Worm (Caenorhabditis elegans) whole organism, L4 larva: ENCODE results near the gene sym-1.

Source experiments
- Y75B8A.6 ChIP-seq: fragments of 200-800 bp; sonication (Bioruptor generic); IDR thresholded peaks from 2 replicates; pipeline ENCODE4 v1.3.6; 2022; ENCODE audit warnings: missing genetic modification reagents, missing genetic modification characterization, missing compliant biosample characterization
- aha-1 ChIP-seq: fragments of 150-350 bp; peaks from one replicate; lab custom pipeline; 2014; ENCODE audit warnings: missing biosample characterization, missing genetic modification characterization
- aly-2 ChIP-seq: sonication (generic microtip); optimal IDR thresholded peaks from 2 replicates; lab custom pipeline; 2018; ENCODE audit warnings: missing biosample characterization, missing genetic modification characterization
- ceh-20 ChIP-seq: fragments of 200-800 bp; sonication (Bioruptor generic); IDR thresholded peaks from 2 replicates; pipeline ENCODE4 v1.3.6; 2022; ENCODE audit warnings: missing genetic modification reagents, missing genetic modification characterization, missing compliant biosample characterization
- daf-16 ChIP-seq, 3 experiments: sonication (generic microtip); optimal IDR thresholded peaks; 2 replicates each; lab custom pipeline; 2016 to 2017; ENCODE audit warnings: missing genetic modification characterization in 3 of 3, missing genetic modification reagents in 3 of 3, mild to moderate bottlenecking in 2 of 3, missing compliant biosample characterization in 2 of 3, missing biosample characterization in 1 of 3, moderate library complexity in 1 of 3
- daf-8 ChIP-seq: fragments of 200-800 bp; sonication (Bioruptor generic); IDR thresholded peaks from 2 replicates; pipeline ENCODE4 v1.3.6; 2022; ENCODE audit warnings: missing genetic modification characterization, missing compliant biosample characterization
- dmd-6 ChIP-seq: fragments of 200-800 bp; sonication (Bioruptor generic); IDR thresholded peaks from 2 replicates; pipeline ENCODE4 v1.3.6; 2022; ENCODE audit warnings: missing genetic modification reagents, missing genetic modification characterization, missing compliant biosample characterization
- fkh-10 ChIP-seq: fragments of 150-350 bp; optimal IDR thresholded peaks from 2 replicates; lab custom pipeline; 2014; ENCODE audit warnings: missing biosample characterization, missing genetic modification reagents, missing genetic modification characterization
- hlh-30 ChIP-seq: sonication (generic microtip); optimal IDR thresholded peaks from 2 replicates; lab custom pipeline; 2017; ENCODE audit warnings: antibody characterized with exemption, mild to moderate bottlenecking, missing genetic modification characterization, missing compliant biosample characterization; ENCODE audit not compliant: insufficient read depth
- hmg-1.1 ChIP-seq: fragments of 200-800 bp; sonication (Bioruptor generic); IDR thresholded peaks from 2 replicates; pipeline ENCODE4 v1.3.6; 2022; ENCODE audit warnings: missing genetic modification reagents, missing genetic modification characterization, missing compliant biosample characterization
- lin-15B ChIP-seq: fragments of 150-350 bp; sonication (generic microtip); optimal IDR thresholded peaks from 3 replicates; lab custom pipeline; 2014; ENCODE audit warnings: missing biosample characterization, missing genetic modification characterization
- lin-29 ChIP-seq: fragments of 200-800 bp; sonication (Bioruptor generic); IDR thresholded peaks from 2 replicates; pipeline ENCODE4 v1.3.6; 2022; ENCODE audit warnings: missing genetic modification reagents, missing genetic modification characterization, missing compliant biosample characterization
- mes-2 ChIP-seq: sonication (generic microtip); optimal IDR thresholded peaks from 2 replicates; lab custom pipeline; 2016; ENCODE audit warnings: missing genotype, mild to moderate bottlenecking, missing genetic modification characterization, missing compliant biosample characterization; ENCODE audit not compliant: poor library complexity, severe bottlenecking
- nhr-11 ChIP-seq: fragments of 150-350 bp; optimal IDR thresholded peaks from 2 replicates; lab custom pipeline; 2014; ENCODE audit warnings: missing biosample characterization, missing genetic modification characterization
- nhr-28 ChIP-seq: fragments of 150-350 bp; optimal IDR thresholded peaks from 2 replicates; lab custom pipeline; 2014; ENCODE audit warnings: missing biosample characterization, missing genetic modification characterization
- nhr-6 ChIP-seq: fragments of 150-350 bp; optimal IDR thresholded peaks from 2 replicates; lab custom pipeline; 2014; ENCODE audit warnings: missing biosample characterization, missing genetic modification characterization
- nhr-77 ChIP-seq: fragments of 150-350 bp; optimal IDR thresholded peaks from 2 replicates; lab custom pipeline; 2014; ENCODE audit warnings: missing biosample characterization, missing genetic modification characterization
- set-16 ChIP-seq: fragments of 200-800 bp; sonication (Bioruptor generic); IDR thresholded peaks from 2 replicates; pipeline ENCODE4 v1.3.6; 2022; ENCODE audit warnings: missing genetic modification reagents, missing genetic modification characterization, missing compliant biosample characterization
- snpc-1.2 ChIP-seq: fragments of 200-800 bp; sonication (Bioruptor generic); IDR thresholded peaks from 2 replicates; pipeline ENCODE4 v1.3.6; 2022; ENCODE audit warnings: missing genetic modification reagents, missing genetic modification characterization, missing compliant biosample characterization
- unc-62 ChIP-seq, 3 experiments: fragments of 150-350 bp in 1 of 3; sonication (generic microtip); optimal IDR thresholded peaks in 2 of 3; peaks in 1 of 3; 1 replicate in 1 of 3; 2 replicates in 2 of 3; lab custom pipeline; 2014 to 2017; ENCODE audit warnings: missing biosample characterization in 3 of 3, missing genetic modification characterization in 3 of 3, missing genetic modification reagents in 3 of 3, missing genotype in 1 of 3
- vab-7 ChIP-seq: fragments of 200-800 bp; sonication (Bioruptor generic); IDR thresholded peaks from 2 replicates; pipeline ENCODE4 v1.3.6; 2022; ENCODE audit warnings: missing genetic modification reagents, missing genetic modification characterization, missing compliant biosample characterization
- zip-2 ChIP-seq: fragments of 150-350 bp; optimal IDR thresholded peaks from 2 replicates; lab custom pipeline; 2014; ENCODE audit warnings: missing biosample characterization, missing genetic modification characterization

The sym-1 gene

ce11 chrX:14610093-14610763 lies 28.8 kb downstream of the sym-1 start (continued):
- no peak for TF ChIP-seq snpc-1.2 (GFP tag; lab: Robert Waterston, UW)
- TF ChIP-seq dmd-6 (GFP tag; lab: Robert Waterston, UW): peak; percentile 61
- no peak for TF ChIP-seq aly-2
- no peak for TF ChIP-seq lin-15B (tag; lab: Kevin White, UChicago)
- peak; percentile 88 for TF ChIP-seq hmg-1.1 (GFP tag; lab: Robert Waterston, UW)
- TF ChIP-seq ceh-20 (GFP tag; lab: Robert Waterston, UW): no peak
- peak; percentile 67 for TF ChIP-seq hlh-30 (tag; lab: Kevin White, UChicago)
- peak; percentile 38 for TF ChIP-seq nhr-11 (tag; lab: Kevin White, UChicago)
- peak; percentile 50 for TF ChIP-seq nhr-28 (tag; lab: Kevin White, UChicago)
- TF ChIP-seq mes-2 (tag; lab: Kevin White, UChicago): peak; percentile 57
- no peak for TF ChIP-seq zip-2
- TF ChIP-seq, all 104 proteins: peak for 20

- no peak for TF ChIP-seq daf-16 (GFP tag; optimal IDR thresholded peaks at IDR 0.05; lab: Kevin White, UChicago)
- TF ChIP-seq daf-16 (tag; optimal IDR thresholded peaks at IDR 0.05; lab: Kevin White, UChicago): peak; percentile 6
- TF ChIP-seq nhr-28 (tag; lab: Kevin White, UChicago): no peak
These were observed 29.7 kb downstream of the sym-1 start, which contains the start of gene rbc-1 for ce11 chrX:14611074-14611473. Gene rbc-1, plus strand, starts transcription at chrX:14611374.

DNA sequence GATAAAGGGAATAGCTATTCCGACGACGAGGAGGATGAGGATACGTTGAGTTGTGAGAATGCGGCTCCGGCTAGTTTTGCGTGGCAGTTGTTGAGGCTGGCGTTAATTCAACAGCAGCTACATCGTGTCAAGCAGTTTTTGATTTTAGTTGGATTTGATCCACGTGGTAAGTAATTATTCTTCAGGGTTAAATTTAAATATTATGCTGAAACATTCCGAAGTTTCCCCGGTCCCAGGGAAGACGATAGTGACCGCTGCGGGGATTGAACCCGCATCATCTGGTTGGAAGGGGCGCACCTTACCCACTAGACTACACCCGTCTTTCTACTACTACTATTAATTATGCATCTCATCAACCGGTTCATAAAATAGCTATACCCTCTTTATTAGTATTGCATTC lies 39.8 kb downstream of the sym-1 start:
- TF ChIP-seq aha-1 (tag; lab: Kevin White, UChicago): peak; percentile 52
- 0 out of 2 replicates have a peak, but pooled peaks have one; percentile 4 for TF ChIP-seq vab-7 (GFP tag; lab: Robert Waterston, UW)
- TF ChIP-seq lin-29: no peak
- no peak for TF ChIP-seq unc-62 (GFP tag; optimal IDR thresholded peaks at IDR 0.05 in 1 of 2; lab: Kevin White, UChicago)
- no peak for TF ChIP-seq unc-62 (tag; optimal IDR thresholded peaks at IDR 0.05; lab: Kevin White, UChicago)
- no peak for TF ChIP-seq set-16 (GFP tag; lab: Robert Waterston, UW)
- 0 out of 2 replicates have a peak, but pooled peaks have one; percentile 52 for TF ChIP-seq snpc-1.2 (GFP tag; lab: Robert Waterston, UW)
- TF ChIP-seq, all 104 proteins: peak for 3

DNA sequence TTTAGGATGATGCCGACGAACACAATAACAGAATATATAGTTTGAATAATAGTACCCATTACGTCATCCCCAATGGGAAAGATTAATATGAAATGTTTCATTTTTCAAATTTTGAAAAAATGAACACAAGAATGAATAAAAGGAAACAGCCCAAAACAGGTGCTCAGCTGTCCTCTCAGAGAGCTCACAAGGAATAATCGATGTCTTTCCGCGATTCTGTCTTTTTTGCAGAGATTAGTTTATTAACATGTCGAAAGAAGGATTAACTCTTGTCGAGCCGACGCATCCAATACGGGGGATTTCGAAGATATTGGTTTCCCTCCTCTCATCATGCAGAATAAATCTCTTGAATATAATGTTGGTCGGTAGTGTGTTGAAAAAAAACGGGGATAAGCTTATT lies 47.4 kb downstream of the sym-1 start, which contains the start of gene F54E4.2:
Gene F54E4.2 (minus strand): TSS at position 101 of the 400 bp plus-strand sequence.
- no peak for TF ChIP-seq Y75B8A.6 (GFP tag; lab: Robert Waterston, UW)
- no peak for TF ChIP-seq nhr-6 (tag; lab: Kevin White, UChicago)
- peak in 1 of 2 experiments; percentile 51 for TF ChIP-seq unc-62 (GFP tag; optimal IDR thresholded peaks at IDR 0.05 in 1 of 2; lab: Kevin White, UChicago)
- TF ChIP-seq unc-62 (tag; optimal IDR thresholded peaks at IDR 0.05; lab: Kevin White, UChicago): no peak
- no peak for TF ChIP-seq daf-8

DNA sequence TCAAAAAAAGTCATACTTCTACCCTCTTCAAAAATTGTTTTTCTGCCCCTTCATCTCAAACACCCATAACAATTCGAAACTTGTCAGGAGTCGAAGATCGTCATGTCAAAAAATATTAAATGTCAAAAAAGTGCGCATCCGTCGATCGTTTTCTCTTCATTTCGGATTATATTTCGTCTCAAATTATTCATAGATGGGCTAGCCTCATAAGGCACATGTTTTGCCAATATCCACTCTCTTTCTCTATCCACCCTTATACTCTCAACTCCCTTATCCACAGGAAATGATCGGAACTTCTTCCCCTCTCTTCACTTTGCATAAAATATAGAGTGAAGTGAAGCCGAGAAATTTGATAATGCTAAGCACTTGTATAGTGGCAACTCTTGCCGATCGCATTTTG lies 52.3 kb downstream of the sym-1 start:
- TF ChIP-seq nhr-77 (tag; lab: Kevin White, UChicago): no peak
- peak in 1 of 2 experiments; percentile 98 for TF ChIP-seq unc-62 (GFP tag; optimal IDR thresholded peaks at IDR 0.05 in 1 of 2; lab: Kevin White, UChicago)
- TF ChIP-seq unc-62 (tag; optimal IDR thresholded peaks at IDR 0.05; lab: Kevin White, UChicago): no peak
- TF ChIP-seq fkh-10: peak; percentile 27
